Fruit fly (Drosophila melanogaster) whole organism, pupa: Measurements from ENCODE around the gene Sem1.

Source experiments
- CG13204 ChIP-seq: fragments of 200-800 bp; sonication (Bioruptor generic); optimal IDR thresholded peaks from 2 replicates; lab custom pipeline; 2018; ENCODE audit warnings: missing biosample characterization, mild to moderate bottlenecking, missing genetic modification characterization, moderate library complexity
- CG14655 ChIP-seq: fragments of 200-800 bp; sonication (Bioruptor generic); optimal IDR thresholded peaks from 3 replicates; lab custom pipeline; 2017; ENCODE audit warnings: mild to moderate bottlenecking, missing biosample characterization, missing genetic modification reagents, missing genetic modification characterization
- CG8159 ChIP-seq: fragments of 200-800 bp; sonication (Bioruptor generic); optimal IDR thresholded peaks from 3 replicates; lab custom pipeline; 2018; ENCODE audit warnings: missing biosample characterization, mild to moderate bottlenecking, missing genetic modification characterization, moderate library complexity

DNA sequence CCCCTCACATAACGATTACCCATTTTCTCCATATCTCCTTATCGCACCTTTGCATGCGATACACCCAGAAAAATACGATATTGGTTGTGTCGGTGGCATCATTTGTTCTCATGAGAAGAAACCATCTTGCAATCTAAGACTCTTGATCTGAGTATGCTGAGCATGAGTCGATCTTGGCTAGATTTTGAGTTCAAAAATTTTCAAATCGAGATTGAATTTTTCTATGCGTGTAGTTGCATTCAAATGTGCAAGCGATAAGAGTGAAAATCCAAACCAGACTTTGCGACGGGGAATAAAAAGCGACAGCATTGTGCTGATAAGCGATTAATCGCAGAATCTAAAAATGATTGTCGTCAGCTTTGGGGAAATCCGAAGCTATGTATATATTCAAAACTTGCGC lies 17.5 kb downstream of the Sem1 start:
- TF ChIP-seq CG14655 (GFP tag; lab: Kevin White, UChicago) (peak; percentile 16), CG8159 (tag; lab: Kevin White, UChicago) (no peak), CG13204 (no peak)
